Worm (Caenorhabditis elegans) whole organism, L1 larva: ENCODE data around the gene nta-1.
"Not testable (repeated sequence)": the region's sequence is repeated elsewhere in the genome, so short reads cannot be mapped to it uniquely, and the experiment has no call there.

ENCODE experiments used
- C04F5.9 ChIP-seq: sonication (generic microtip); optimal IDR thresholded peaks from 2 replicates; lab custom pipeline; 2016; ENCODE audit warnings: missing genetic modification characterization, missing compliant biosample characterization
- C16A3.4 ChIP-seq: fragments of 150-350 bp; optimal IDR thresholded peaks from 2 replicates; lab custom pipeline; 2014; ENCODE audit warnings: missing biosample characterization, missing genetic modification characterization
- C34B4.2 ChIP-seq: sonication (generic microtip); optimal IDR thresholded peaks from 2 replicates; lab custom pipeline; 2017; ENCODE audit warnings: mild to moderate bottlenecking, missing genetic modification characterization, missing compliant biosample characterization
- Y116A8C.19 ChIP-seq: sonication (generic microtip); optimal IDR thresholded peaks from 2 replicates; lab custom pipeline; 2016; ENCODE audit warnings: missing compliant biosample characterization, missing genetic modification characterization, borderline replicate concordance
- aha-1 ChIP-seq: fragments of 150-350 bp; optimal IDR thresholded peaks from 2 replicates; lab custom pipeline; 2014; ENCODE audit warnings: missing biosample characterization, missing genetic modification characterization
- alr-1 ChIP-seq: fragments of 200-800 bp; sonication (Bioruptor generic); optimal IDR thresholded peaks from 2 replicates; lab custom pipeline; 2018; ENCODE audit warnings: borderline replicate concordance, mild to moderate bottlenecking, missing genetic modification characterization, missing compliant biosample characterization
- ama-1 ChIP-seq: fragments of 150-350 bp; optimal IDR thresholded peaks from 2 replicates; lab custom pipeline; 2014
- ceh-82 ChIP-seq, 3 experiments: fragments of 150-350 bp in 1 of 3; sonication (generic microtip) in 2 of 3; optimal IDR thresholded peaks; 2 replicates each; lab custom pipeline; 2014 to 2017; ENCODE audit warnings: missing biosample characterization in 3 of 3, missing genetic modification characterization in 3 of 3
- ceh-88 ChIP-seq: fragments of 200-800 bp; sonication (Bioruptor generic); IDR thresholded peaks from 2 replicates; pipeline ENCODE4 v1.3.6; 2022; ENCODE audit warnings: missing genetic modification characterization, missing compliant biosample characterization
- ceh-90 ChIP-seq: sonication (generic microtip); optimal IDR thresholded peaks from 2 replicates; lab custom pipeline; 2016; ENCODE audit warnings: missing genetic modification characterization, missing compliant biosample characterization
- dsc-1 ChIP-seq: sonication (generic microtip); optimal IDR thresholded peaks from 2 replicates; lab custom pipeline; 2016; ENCODE audit warnings: mild to moderate bottlenecking, missing genetic modification characterization, missing compliant biosample characterization
- efl-1 ChIP-seq, 4 experiments: fragments of 150-350 bp; optimal IDR thresholded peaks in 3 of 4; peaks in 1 of 4; 1 replicate in 1 of 4; 2 replicates in 3 of 4; lab custom pipeline; 2014; ENCODE audit warnings: missing biosample characterization in 2 of 4, missing genetic modification characterization in 2 of 4, missing genetic modification reagents in 2 of 4
- ets-5 ChIP-seq: fragments of 200-800 bp; sonication (Bioruptor generic); IDR thresholded peaks from 2 replicates; pipeline ENCODE4 v1.3.6; 2022; ENCODE audit warnings: missing genetic modification characterization, missing compliant biosample characterization
- fkh-4 ChIP-seq: sonication (generic microtip); optimal IDR thresholded peaks from 2 replicates; lab custom pipeline; 2016; ENCODE audit warnings: missing compliant biosample characterization, missing genetic modification characterization, borderline replicate concordance
- fkh-8 ChIP-seq: sonication (generic microtip); optimal IDR thresholded peaks from 2 replicates; lab custom pipeline; 2016; ENCODE audit warnings: mild to moderate bottlenecking, missing genetic modification characterization, missing compliant biosample characterization
- grh-1 ChIP-seq: fragments of 200-800 bp; sonication (Bioruptor generic); IDR thresholded peaks from 2 replicates; pipeline ENCODE4 v1.3.6; 2022; ENCODE audit warnings: missing genetic modification reagents, missing genetic modification characterization, missing compliant biosample characterization
- irx-1 ChIP-seq: sonication (generic microtip); optimal IDR thresholded peaks from 2 replicates; lab custom pipeline; 2016; ENCODE audit warnings: missing genetic modification characterization, missing compliant biosample characterization
- lir-3 ChIP-seq: sonication (generic microtip); optimal IDR thresholded peaks from 2 replicates; lab custom pipeline; 2016; ENCODE audit warnings: mild to moderate bottlenecking, missing genetic modification characterization, moderate library complexity, missing compliant biosample characterization; ENCODE audit not compliant: poor library complexity
- lsy-2 ChIP-seq, 2 experiments: fragments of 150-350 bp; optimal IDR thresholded peaks; 2 replicates each; lab custom pipeline; 2014; ENCODE audit warnings: missing biosample characterization in 2 of 2, missing genetic modification characterization in 2 of 2
- mdl-1 ChIP-seq, 2 experiments: fragments of 150-350 bp; optimal IDR thresholded peaks; 2 replicates each; lab custom pipeline; 2014 to 2017; ENCODE audit warnings: missing biosample characterization in 2 of 2, missing genetic modification characterization in 2 of 2, inconsistent platforms in 1 of 2
- mef-2 ChIP-seq: fragments of 150-350 bp; optimal IDR thresholded peaks from 2 replicates; lab custom pipeline; 2014; ENCODE audit warnings: missing biosample characterization, missing genetic modification characterization
- mep-1 ChIP-seq: fragments of 150-350 bp; optimal IDR thresholded peaks from 2 replicates; lab custom pipeline; 2014; ENCODE audit warnings: missing biosample characterization, missing genetic modification characterization
- nhr-28 ChIP-seq: fragments of 150-350 bp; optimal IDR thresholded peaks from 2 replicates; lab custom pipeline; 2014; ENCODE audit warnings: missing biosample characterization, missing genetic modification characterization
- nhr-71 ChIP-seq: sonication (generic microtip); optimal IDR thresholded peaks from 2 replicates; lab custom pipeline; 2016; ENCODE audit warnings: mild to moderate bottlenecking, missing genetic modification characterization, moderate library complexity, missing compliant biosample characterization
- nhr-77 ChIP-seq: fragments of 150-350 bp; optimal IDR thresholded peaks from 2 replicates; lab custom pipeline; 2014; ENCODE audit warnings: missing biosample characterization, missing genetic modification characterization
- nhr-84 ChIP-seq: sonication (generic microtip); optimal IDR thresholded peaks from 2 replicates; lab custom pipeline; 2017; ENCODE audit warnings: missing biosample characterization, missing genetic modification characterization
- nhr-90 ChIP-seq: sonication (generic microtip); optimal IDR thresholded peaks from 2 replicates; lab custom pipeline; 2016; ENCODE audit warnings: mild to moderate bottlenecking, missing genetic modification characterization, missing compliant biosample characterization; ENCODE audit not compliant: poor library complexity
- snpc-4 ChIP-seq: fragments of 150-350 bp; optimal IDR thresholded peaks from 2 replicates; lab custom pipeline; 2014; ENCODE audit warnings: missing biosample characterization, missing genetic modification characterization
- sptf-1 ChIP-seq: fragments of 150-350 bp; optimal IDR thresholded peaks from 2 replicates; lab custom pipeline; 2014; ENCODE audit warnings: missing biosample characterization, missing genetic modification characterization
- unc-62 ChIP-seq: fragments of 150-350 bp; optimal IDR thresholded peaks from 2 replicates; lab custom pipeline; 2014; ENCODE audit warnings: missing biosample characterization, missing genetic modification reagents, missing genetic modification characterization
- vab-15 ChIP-seq: sonication (generic microtip); optimal IDR thresholded peaks from 2 replicates; lab custom pipeline; 2017; ENCODE audit warnings: missing genotype, mild to moderate bottlenecking, missing genetic modification characterization, missing compliant biosample characterization
- zag-1 ChIP-seq: fragments of 150-350 bp; optimal IDR thresholded peaks from 2 replicates; lab custom pipeline; 2014; ENCODE audit warnings: missing biosample characterization, missing genetic modification characterization
- ztf-11 ChIP-seq, 2 experiments: sonication (generic microtip); optimal IDR thresholded peaks; 2 replicates each; lab custom pipeline; 2016 to 2017; ENCODE audit warnings: missing genetic modification characterization in 2 of 2, missing biosample characterization in 1 of 2, missing compliant biosample characterization in 1 of 2

The nta-1 gene

DNA sequence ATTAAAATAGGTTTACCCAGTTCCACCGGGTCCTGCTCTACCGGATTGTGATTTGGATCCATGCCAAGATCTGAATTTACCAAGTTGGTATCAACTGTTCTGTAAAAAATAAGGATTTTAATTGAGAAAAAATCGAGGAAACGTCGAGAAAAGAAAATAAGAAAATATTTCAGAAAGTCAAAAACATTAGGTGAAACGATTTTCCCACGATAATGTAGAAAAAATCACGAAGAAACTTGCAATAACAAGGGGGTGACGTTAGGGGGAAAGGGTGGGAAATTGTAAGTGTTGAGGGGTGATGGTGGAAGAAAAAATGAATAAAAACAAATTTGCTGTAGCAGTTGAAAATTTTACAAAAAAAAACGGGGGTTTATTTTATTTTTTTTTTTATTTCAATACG lies 29.5 kb upstream of the nta-1 start, which contains the start of gene T24E12.10:
TSS of gene T24E12.10 (minus strand) at position 101 of the 400 bp plus-strand sequence.
- TF ChIP-seq C34B4.2 (no peak), efl-1 (optimal IDR thresholded peaks at IDR 0.05; lab: Kevin White, UChicago) (no peak), efl-1 (GFP tag; optimal IDR thresholded peaks at IDR 0.05 in 1 of 2; lab: Kevin White, UChicago) (peak in 1 of 2 experiments; percentile 15)

DNA sequence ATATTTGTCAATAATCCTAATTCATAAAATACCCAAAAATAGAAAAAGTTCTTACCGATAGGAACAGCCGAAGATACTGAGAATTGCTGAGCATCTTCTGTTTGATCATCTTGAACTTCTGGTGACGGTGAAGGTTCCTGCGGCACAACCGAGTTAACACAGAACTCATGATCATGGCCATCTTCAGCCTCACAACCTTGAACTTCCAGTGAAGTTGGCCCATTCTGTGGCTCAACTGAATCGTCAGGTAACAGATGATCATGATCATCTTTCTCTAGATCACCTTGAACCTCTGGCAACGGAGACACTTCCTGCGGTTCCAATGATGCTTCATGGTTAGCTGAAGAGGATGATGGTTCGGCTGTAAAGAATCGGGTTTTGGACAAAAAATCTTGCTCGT lies 28.0 kb upstream of the nta-1 start:
- no peak for TF ChIP-seq mdl-1 (tag; optimal IDR thresholded peaks at IDR 0.05; lab: Kevin White, UChicago)
- no peak for TF ChIP-seq ceh-88 (GFP tag; lab: Robert Waterston, UW)
- TF ChIP-seq ama-1 (lab: Kevin White, UChicago): no peak
- no peak for TF ChIP-seq nhr-90 (tag; lab: Kevin White, UChicago)
- TF ChIP-seq efl-1 (optimal IDR thresholded peaks at IDR 0.05; lab: Kevin White, UChicago): no peak
- no peak for TF ChIP-seq efl-1 (GFP tag; optimal IDR thresholded peaks at IDR 0.05 in 1 of 2; lab: Kevin White, UChicago)
- TF ChIP-seq snpc-4 (tag; lab: Kevin White, UChicago): no peak

- TF ChIP-seq ceh-82 (tag; optimal IDR thresholded peaks at IDR 0.05; lab: Kevin White, UChicago) (no peak), C16A3.4 (tag; lab: Kevin White, UChicago) (no peak), sptf-1 (tag; lab: Kevin White, UChicago) (no peak), lir-3 (no peak), ets-5 (no peak), zag-1 (tag; lab: Kevin White, UChicago) (no peak), ama-1 (lab: Kevin White, UChicago) (no peak), nhr-84 (tag; lab: Kevin White, UChicago) (no peak), ceh-88 (GFP tag; lab: Robert Waterston, UW) (no peak)
Observed at ce11 chrII:3764486-3764885, 20.9 kb upstream of the nta-1 start, which contains the start of gene srx-112. srx-112 (minus strand) TSS chrII:3764586.

DNA sequence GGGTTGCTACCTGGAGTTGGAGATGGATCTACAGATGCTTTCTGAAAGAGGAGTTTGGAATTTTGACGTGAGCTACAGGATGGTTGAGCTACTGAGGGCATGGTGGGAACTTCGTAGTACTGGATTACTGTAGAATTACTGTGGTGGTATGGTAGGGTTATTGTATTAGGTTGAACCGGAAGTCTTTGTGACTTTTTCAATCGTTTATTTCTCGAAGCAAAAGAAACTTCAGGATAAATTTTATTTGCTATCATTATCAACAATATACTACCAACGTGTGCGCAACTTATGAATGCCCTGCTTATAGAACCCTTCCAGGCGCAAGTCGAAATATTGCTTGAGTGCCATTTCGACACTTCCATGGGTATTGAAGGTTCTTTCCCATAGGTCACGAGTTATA lies 18.0 kb upstream of the nta-1 start, which contains the start of gene T24E12.6:
TSS of gene T24E12.6 (minus strand) at position 101 of the 400 bp plus-strand sequence.
- TF ChIP-seq lsy-2 (tag; optimal IDR thresholded peaks at IDR 0.05; lab: Kevin White, UChicago); vab-15; ceh-90 (tag; lab: Kevin White, UChicago): not testable (repeated sequence)

- TF ChIP-seq nhr-77 (no peak), C34B4.2 (no peak), aha-1 (no peak), fkh-8 (tag; lab: Kevin White, UChicago) (peak; percentile 55), mef-2 (no peak), nhr-71 (peak; percentile 52), mep-1 (tag; lab: Kevin White, UChicago) (no peak), ceh-90 (tag; lab: Kevin White, UChicago) (no peak), alr-1 (tag; lab: Kevin White, UChicago) (no peak)
Observed at ce11 chrII:3759010-3759409, 15.4 kb upstream of the nta-1 start, which contains the start of gene T24E12.12. T24E12.12 (plus strand) TSS chrII:3759290.

ce11 chrII:3757499-3757898 lies 13.9 kb upstream of the nta-1 start, which contains the start of gene srx-111:
srx-111 (plus strand) TSS chrII:3757799.
- no peak for TF ChIP-seq ztf-11 (tag; optimal IDR thresholded peaks at IDR 0.05; lab: Kevin White, UChicago)
- no peak for TF ChIP-seq fkh-4
- no peak for TF ChIP-seq efl-1 (optimal IDR thresholded peaks at IDR 0.05; lab: Kevin White, UChicago)
- TF ChIP-seq efl-1 (GFP tag; optimal IDR thresholded peaks at IDR 0.05 in 1 of 2; lab: Kevin White, UChicago): no peak
- TF ChIP-seq snpc-4 (tag; lab: Kevin White, UChicago): no peak
- TF ChIP-seq C04F5.9: no peak
- no peak for TF ChIP-seq dsc-1 (tag; lab: Kevin White, UChicago)
- TF ChIP-seq Y116A8C.19 (tag; lab: Kevin White, UChicago): no peak
- TF ChIP-seq irx-1 (tag; lab: Kevin White, UChicago): no peak
- TF ChIP-seq unc-62 (GFP tag; lab: Kevin White, UChicago): no peak
- TF ChIP-seq nhr-28 (tag; lab: Kevin White, UChicago): no peak
- TF ChIP-seq grh-1: no peak
- TF ChIP-seq C16A3.4 (tag; lab: Kevin White, UChicago): no peak
- no peak for TF ChIP-seq C34B4.2
